Fruit fly (Drosophila melanogaster) whole organism, embryonic: Measurements from ENCODE around the gene Nulp1.

ENCODE experiments used
- CG10543 ChIP-seq: fragments of 200-800 bp; sonication (Bioruptor generic); optimal IDR thresholded peaks from 3 replicates; lab custom pipeline; 2017; ENCODE audit warnings: missing biosample characterization, mild to moderate bottlenecking, missing genetic modification characterization, moderate library complexity
- CG3726 ChIP-seq: fragments of 200-800 bp; sonication (Bioruptor generic); IDR thresholded peaks from 3 replicates; pipeline ENCODE4, ENCODE4 v1.3.6; 2022; ENCODE audit warnings: missing biosample characterization, missing genetic modification characterization
- CG4820 ChIP-seq: fragments of 200-800 bp; sonication (Bioruptor generic); optimal IDR thresholded peaks from 3 replicates; lab custom pipeline; 2016; ENCODE audit warnings: missing biosample characterization, missing genetic modification characterization
- Dll ChIP-seq: fragments of 200-800 bp; sonication (Bioruptor generic); IDR thresholded peaks from 4 replicates; pipeline ENCODE4 v1.3.6; 2022; ENCODE audit warnings: missing biosample characterization, missing genetic modification characterization; ENCODE audit not compliant: partially characterized antibody
- Doc2 ChIP-seq: fragments of 200-800 bp; sonication (Bioruptor generic); IDR thresholded peaks from 2 replicates; pipeline ENCODE4 v1.3.6; 2022; ENCODE audit warnings: missing biosample characterization, missing genetic modification characterization
- HLH4C ChIP-seq: fragments of 200-800 bp; sonication (Bioruptor generic); IDR thresholded peaks from 3 replicates; pipeline ENCODE4 v1.3.6; 2022; ENCODE audit warnings: missing biosample characterization, missing genetic modification characterization; ENCODE audit not compliant: partially characterized antibody
- HLH54F ChIP-seq: fragments of 200-800 bp; sonication (Bioruptor generic); optimal IDR thresholded peaks from 3 replicates; lab custom pipeline; 2016; ENCODE audit warnings: missing biosample characterization, missing genetic modification characterization
- sc ChIP-seq, 3 experiments: fragments of >200 bp in 2 of 3; fragments of 200-800 bp in 1 of 3; sonication (Bioruptor generic) in 1 of 3; optimal IDR thresholded peaks; 2 replicates in 2 of 3; 3 replicates in 1 of 3; lab custom pipeline; 2017; ENCODE audit warnings: mild to moderate bottlenecking in 1 of 3, missing biosample characterization in 1 of 3, missing genetic modification characterization in 1 of 3, missing genetic modification reagents in 1 of 3
- vvl ChIP-seq: fragments of 200-800 bp; sonication (Bioruptor generic); IDR thresholded peaks from 2 replicates; pipeline ENCODE4 v1.3.6; 2022; ENCODE audit warnings: missing biosample characterization, missing genetic modification characterization
- zen2 ChIP-seq: fragments of 200-800 bp; sonication (Bioruptor generic); IDR thresholded peaks from 3 replicates; pipeline ENCODE4 v1.3.6; 2022; ENCODE audit warnings: missing biosample characterization, missing genetic modification characterization; ENCODE audit not compliant: partially characterized antibody

dm6 chr3L:8091650-8092068 lies 18.5 kb upstream of the Nulp1 start, which contains the start of gene CG7565:
- TF ChIP-seq sc (optimal IDR thresholded peaks at IDR 0.05; lab: Kevin White, UChicago) (no peak), sc (GFP tag; optimal IDR thresholded peaks at IDR 0.05; lab: Kevin White, UChicago) (no peak), Dll (GFP tag; lab: Robert Waterston, UW) (peak; percentile 53; the same call in 1 of the 4 replicates), HLH4C (GFP tag; lab: Robert Waterston, UW) (no peak), CG10543 (GFP tag; lab: Kevin White, UChicago) (peak; percentile 32), HLH54F (GFP tag; lab: Kevin White, UChicago) (peak; percentile 55), vvl (peak; percentile 77), zen2 (peak; percentile 32; the same call in 1 of the 3 replicates), CG3726 (GFP tag; lab: Robert Waterston, UW) (no peak), Doc2 (GFP tag; lab: Robert Waterston, UW) (no peak), CG4820 (GFP tag; lab: Kevin White, UChicago) (no peak)
